Worm (Caenorhabditis elegans): ENCODE data around the gene clpp-1.

- no peak for TF ChIP-seq ZK546.5 (tag; optimal IDR thresholded peaks at IDR 0.05)
- TF ChIP-seq snpc-4 (tag; optimal IDR thresholded peaks at IDR 0.05): no peak
- TF ChIP-seq unc-62 (GFP tag; optimal IDR thresholded peaks at IDR 0.05): no peak
- TF ChIP-seq mbf-1 (tag; optimal IDR thresholded peaks at IDR 0.05): no peak
- TF ChIP-seq lsy-2 (tag; optimal IDR thresholded peaks at IDR 0.05): no peak
- TF ChIP-seq sma-3 (GFP tag; optimal IDR thresholded peaks at IDR 0.05): peak; percentile 84
These were observed 9.3 kb upstream of the clpp-1 start, which contains the start of gene srlf-34 for ce11 chrII:10311973-10312372.
